In genomic region chrIV:11646908-11647307, ce11 we compare ENCODE assay signal across 1 worm cellular context.
TF ChIP-seq lines count a peak whose summit lies in the region.

No protein-coding gene starts in this region.

TF ChIP-seq in whole organism, L1 larva, 84 proteins besides CTCF, POLR2A, EP300 and RAD21 (continued from another document):
- TF ChIP-seq jun-1 (tag; optimal IDR thresholded peaks at IDR 0.05; lab: Kevin White, UChicago), result no peak
- TF ChIP-seq hlh-4 (tag; optimal IDR thresholded peaks at IDR 0.05; lab: Kevin White, UChicago), result no peak
- TF ChIP-seq irx-1 (tag; optimal IDR thresholded peaks at IDR 0.05; lab: Kevin White, UChicago), result no peak
- TF ChIP-seq mab-9 (GFP tag; IDR thresholded peaks at IDR 0.05; lab: Robert Waterston, UW), result no peak
- TF ChIP-seq tbx-2 (tag; optimal IDR thresholded peaks at IDR 0.05; lab: Kevin White, UChicago), result no peak
- TF ChIP-seq egl-13 (tag; optimal IDR thresholded peaks at IDR 0.05; lab: Kevin White, UChicago), result no peak
- TF ChIP-seq ztf-4 (tag; optimal IDR thresholded peaks at IDR 0.05; lab: Kevin White, UChicago), result no peak
- no peak for TF ChIP-seq lin-39 (tag; optimal IDR thresholded peaks at IDR 0.05; lab: Kevin White, UChicago)
- no peak for TF ChIP-seq efl-1 (optimal IDR thresholded peaks at IDR 0.05; lab: Kevin White, UChicago)
- no peak for TF ChIP-seq efl-1 (GFP tag; optimal IDR thresholded peaks at IDR 0.05 in 1 of 2; lab: Kevin White, UChicago)
- peak; percentile 1 for TF ChIP-seq nhr-20 (tag; optimal IDR thresholded peaks at IDR 0.05; lab: Kevin White, UChicago)
- no peak for TF ChIP-seq unc-86 (tag; optimal IDR thresholded peaks at IDR 0.05; lab: Kevin White, UChicago)
- no peak for TF ChIP-seq dsc-1 (tag; optimal IDR thresholded peaks at IDR 0.05; lab: Kevin White, UChicago)
- TF ChIP-seq snpc-4 (tag; optimal IDR thresholded peaks at IDR 0.05; lab: Kevin White, UChicago), result no peak
- no peak for TF ChIP-seq efl-3 (GFP tag; optimal IDR thresholded peaks at IDR 0.05; lab: Kevin White, UChicago)
- TF ChIP-seq alr-1 (tag; optimal IDR thresholded peaks at IDR 0.05; lab: Kevin White, UChicago; ENCODE audit: borderline replicate concordance), result no peak
- TF ChIP-seq nhr-77 (tag; optimal IDR thresholded peaks at IDR 0.05; lab: Kevin White, UChicago), result no peak
- no peak for TF ChIP-seq nhr-47 (tag; optimal IDR thresholded peaks at IDR 0.05; lab: Kevin White, UChicago)
- TF ChIP-seq hlh-17 (GFP tag; optimal IDR thresholded peaks at IDR 0.05; lab: Kevin White, UChicago; ENCODE audit: borderline replicate concordance), result no peak
- TF ChIP-seq swsn-7 (tag; optimal IDR thresholded peaks at IDR 0.05; lab: Kevin White, UChicago), result no peak
- no peak for TF ChIP-seq zip-4 (GFP tag; optimal IDR thresholded peaks at IDR 0.05; lab: Kevin White, UChicago)
- TF ChIP-seq fkh-8 (tag; optimal IDR thresholded peaks at IDR 0.05; lab: Kevin White, UChicago), result no peak
- no peak for TF ChIP-seq dpl-1 (GFP tag; optimal IDR thresholded peaks at IDR 0.05; lab: Kevin White, UChicago)
- TF ChIP-seq nhr-71 (tag; optimal IDR thresholded peaks at IDR 0.05; lab: Kevin White, UChicago), result peak; percentile 64
- no peak for TF ChIP-seq zag-1 (tag; optimal IDR thresholded peaks at IDR 0.05; lab: Kevin White, UChicago)
- no peak for TF ChIP-seq Y116A8C.19 (tag; optimal IDR thresholded peaks at IDR 0.05; lab: Kevin White, UChicago; ENCODE audit: borderline replicate concordance)
- no peak for TF ChIP-seq elt-3 (tag; optimal IDR thresholded peaks at IDR 0.05; lab: Kevin White, UChicago)
- no peak for TF ChIP-seq ama-1 (optimal IDR thresholded peaks at IDR 0.05; lab: Kevin White, UChicago)
- no peak for TF ChIP-seq mdl-1 (tag; optimal IDR thresholded peaks at IDR 0.05; lab: Kevin White, UChicago)
- TF ChIP-seq nhr-19 (GFP tag; conservative IDR thresholded peaks at IDR 0.05; lab: Robert Waterston, UW), result peak; percentile 34
- no peak for TF ChIP-seq lin-15B (tag; optimal IDR thresholded peaks at IDR 0.05; lab: Kevin White, UChicago)
- no peak for TF ChIP-seq lir-3 (tag; optimal IDR thresholded peaks at IDR 0.05; lab: Kevin White, UChicago; ENCODE audit: poor library complexity)
- TF ChIP-seq unc-130 (tag; optimal IDR thresholded peaks at IDR 0.05; lab: Kevin White, UChicago), result peak; percentile 1
- TF ChIP-seq unc-30 (tag; optimal IDR thresholded peaks at IDR 0.05; lab: Kevin White, UChicago), result no peak
- no peak for TF ChIP-seq C16A3.4 (tag; optimal IDR thresholded peaks at IDR 0.05; lab: Kevin White, UChicago)
- no peak for TF ChIP-seq ztf-11 (tag; optimal IDR thresholded peaks at IDR 0.05; lab: Kevin White, UChicago)
- TF ChIP-seq C04F5.9 (tag; optimal IDR thresholded peaks at IDR 0.05; lab: Kevin White, UChicago), result no peak
- peak; percentile 52 for TF ChIP-seq rnt-1 (tag; optimal IDR thresholded peaks at IDR 0.05; lab: Kevin White, UChicago)
- no peak for TF ChIP-seq nhr-76 (tag; optimal IDR thresholded peaks at IDR 0.05; lab: Kevin White, UChicago)
- no peak for TF ChIP-seq isw-1 (GFP tag; IDR thresholded peaks at IDR 0.05; lab: Robert Waterston, UW)
- no peak for TF ChIP-seq aha-1 (tag; optimal IDR thresholded peaks at IDR 0.05; lab: Kevin White, UChicago)
- no peak for TF ChIP-seq hpl-2 (GFP tag; optimal IDR thresholded peaks at IDR 0.05; lab: Kevin White, UChicago)
- TF ChIP-seq skn-1 (tag; optimal IDR thresholded peaks at IDR 0.05; lab: Kevin White, UChicago), result no peak
- TF ChIP-seq sup-37 (GFP tag; optimal IDR thresholded peaks at IDR 0.05; lab: Kevin White, UChicago), result no peak
- TF ChIP-seq mef-2 (tag; optimal IDR thresholded peaks at IDR 0.05; lab: Kevin White, UChicago), result no peak
- TF ChIP-seq blmp-1 (tag; optimal IDR thresholded peaks at IDR 0.05; lab: Kevin White, UChicago), result no peak
- TF ChIP-seq unc-62 (GFP tag; optimal IDR thresholded peaks at IDR 0.05; lab: Kevin White, UChicago), result no peak
- no peak for TF ChIP-seq pax-3 (tag; optimal IDR thresholded peaks at IDR 0.05; lab: Kevin White, UChicago)
